Worm (Caenorhabditis elegans) whole organism, midembryonic: ENCODE data around the gene T02E9.6.

ENCODE experiments used
- T22C8.4 ChIP-seq: fragments of 200-800 bp; sonication (Bioruptor generic); IDR thresholded peaks from 2 replicates; pipeline ENCODE4 v1.3.6; 2022; ENCODE audit warnings: missing genetic modification characterization, missing compliant biosample characterization
- flt-1 ChIP-seq: fragments of 200-800 bp; sonication (Bioruptor generic); IDR thresholded peaks from 2 replicates; pipeline ENCODE4 v1.3.6; 2022; ENCODE audit warnings: missing genetic modification characterization, missing compliant biosample characterization
- klf-2 ChIP-seq: fragments of 200-800 bp; sonication (Bioruptor generic); conservative IDR thresholded peaks from 2 replicates; pipeline ENCODE4 v1.3.6; 2022; ENCODE audit warnings: missing genetic modification reagents, missing genetic modification characterization, missing compliant biosample characterization
- med-1 ChIP-seq: sonication (generic microtip); optimal IDR thresholded peaks from 2 replicates; lab custom pipeline; 2017; ENCODE audit warnings: missing genetic modification characterization, mild to moderate bottlenecking, missing compliant biosample characterization, antibody characterized with exemption, missing genetic modification reagents; ENCODE audit not compliant: insufficient read depth
- ref-1 ChIP-seq: fragments of 200-800 bp; sonication (Bioruptor generic); conservative IDR thresholded peaks from 2 replicates; pipeline ENCODE4 v1.3.6; 2022; ENCODE audit warnings: missing genetic modification reagents, missing genetic modification characterization, missing compliant biosample characterization
- tab-1 ChIP-seq: fragments of 200-800 bp; sonication (Bioruptor generic); IDR thresholded peaks from 2 replicates; pipeline ENCODE4 v1.3.6; 2022; ENCODE audit warnings: missing genetic modification characterization, missing compliant biosample characterization
- ztf-23 ChIP-seq: fragments of 200-800 bp; sonication (Bioruptor generic); IDR thresholded peaks from 2 replicates; pipeline ENCODE4 v1.3.6; 2022; ENCODE audit warnings: missing genetic modification reagents, missing genetic modification characterization, missing compliant biosample characterization
- ztf-29 ChIP-seq: fragments of 200-800 bp; sonication (Bioruptor generic); IDR thresholded peaks from 2 replicates; pipeline ENCODE4 v1.3.6; 2022; ENCODE audit warnings: missing genetic modification reagents, missing genetic modification characterization, missing compliant biosample characterization

DNA sequence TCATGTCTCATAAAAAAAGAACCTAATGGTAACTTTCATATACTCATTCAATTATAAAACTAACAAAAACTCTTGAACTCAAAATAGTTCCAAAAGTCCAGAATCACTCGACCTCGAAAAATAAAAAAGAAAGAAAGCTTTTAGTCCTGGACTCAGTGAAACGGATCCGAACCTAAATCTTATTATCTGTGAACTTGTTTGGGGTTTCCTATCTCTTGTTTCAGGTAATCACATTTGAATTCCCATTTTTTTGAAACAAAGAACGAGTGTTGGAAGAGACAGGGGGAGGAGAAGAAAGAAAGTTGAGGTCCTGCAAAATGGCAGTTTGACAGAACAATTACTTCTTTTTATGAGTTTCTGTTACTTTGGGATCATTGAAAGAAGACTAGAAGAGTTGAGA lies 20.2 kb upstream of the T02E9.6 start:
- TF ChIP-seq ref-1 (GFP tag; lab: Robert Waterston, UW), result no peak
- TF ChIP-seq flt-1, result no peak
- no peak for TF ChIP-seq tab-1 (GFP tag; lab: Robert Waterston, UW)
- TF ChIP-seq klf-2 (GFP tag; lab: Robert Waterston, UW), result no peak
- TF ChIP-seq ztf-29 (GFP tag; lab: Robert Waterston, UW), result no peak
- no peak for TF ChIP-seq ztf-23
- no peak for TF ChIP-seq T22C8.4 (GFP tag; lab: Robert Waterston, UW)
- no peak for TF ChIP-seq med-1 (GFP tag; lab: Kevin White, UChicago)
